Worm (Caenorhabditis elegans): ENCODE data around the gene Y19D10B.6.
"Not testable (repeated sequence)": the region's sequence is repeated elsewhere in the genome, so short reads cannot be mapped to it uniquely, and the experiment has no call there.

Y19D10B.6 gene

DNA sequence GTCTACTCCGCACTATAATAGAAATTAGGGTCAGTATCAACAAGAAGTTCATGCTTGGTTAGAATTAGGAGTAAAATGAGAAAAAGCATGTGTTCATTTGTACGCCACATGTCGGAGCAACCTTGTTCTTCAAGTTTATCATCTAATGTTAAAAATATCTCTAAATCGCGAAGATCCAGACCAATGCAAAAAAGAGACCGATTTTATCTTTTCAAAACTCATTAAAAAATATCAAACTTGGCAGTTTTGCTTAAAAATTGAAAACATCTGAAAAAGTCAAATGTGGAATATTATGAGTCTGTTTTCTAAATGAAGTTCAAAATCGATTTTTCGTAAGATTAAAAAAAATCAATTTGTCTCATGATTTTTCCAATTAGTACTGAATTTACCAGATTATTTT, at the start of gene Y19D10B.6:
Gene Y19D10B.6 (minus strand): TSS at position 101 of the 400 bp plus-strand sequence.
- not testable (repeated sequence) for TF ChIP-seq tbx-11 (GFP tag; IDR thresholded peaks at IDR 0.05); sea-1 (GFP tag; conservative IDR thresholded peaks at IDR 0.05); hnd-1 (tag; optimal IDR thresholded peaks at IDR 0.05)

DNA sequence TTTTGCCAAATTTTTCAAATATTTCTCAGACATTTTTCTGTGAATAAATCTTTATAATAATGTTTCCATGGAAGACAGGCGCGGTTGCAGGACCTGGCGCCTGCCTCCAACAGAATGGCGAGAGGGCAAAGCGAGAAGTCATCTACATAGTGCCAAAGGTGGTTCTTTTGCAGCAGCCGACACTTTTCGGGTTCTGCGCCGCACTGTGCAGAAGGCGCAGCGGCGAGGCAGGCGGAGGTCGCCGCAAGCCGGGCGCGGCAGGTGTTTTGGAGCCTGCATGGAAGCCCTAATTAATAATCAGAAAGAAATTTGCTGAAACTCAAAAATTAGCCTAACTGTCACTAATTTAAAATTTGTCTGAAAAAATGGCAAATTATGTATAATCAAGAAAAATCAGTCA, 22.7 kb upstream of the Y19D10B.6 start:
- TF ChIP-seq pes-1 (GFP tag; IDR thresholded peaks at IDR 0.05) (no peak), ets-7 (tag; optimal IDR thresholded peaks at IDR 0.05) (no peak), ceh-13 (GFP tag; optimal IDR thresholded peaks at IDR 0.05) (no peak), hmbx-1 (tag; optimal IDR thresholded peaks at IDR 0.05) (no peak), tbx-37 (GFP tag; conservative IDR thresholded peaks at IDR 0.05) (no peak), tra-4 (tag; optimal IDR thresholded peaks at IDR 0.05) (no peak), scrt-1 (GFP tag; IDR thresholded peaks at IDR 0.05) (no peak), tbx-11 (GFP tag; IDR thresholded peaks at IDR 0.05) (no peak), hmg-4 (GFP tag; optimal IDR thresholded peaks at IDR 0.05) (no peak), hnd-1 (tag; optimal IDR thresholded peaks at IDR 0.05) (no peak), ama-1 (optimal IDR thresholded peaks at IDR 0.05) (no peak), sea-1 (GFP tag; conservative IDR thresholded peaks at IDR 0.05) (no peak), flt-1 (GFP tag; IDR thresholded peaks at IDR 0.05) (no peak), ceh-36 (tag; optimal IDR thresholded peaks at IDR 0.05) (no peak), B0310.2 (tag; optimal IDR thresholded peaks at IDR 0.05) (no peak), aly-1 (tag; optimal IDR thresholded peaks at IDR 0.05) (no peak), F13C5.2 (tag; optimal IDR thresholded peaks at IDR 0.05) (no peak)

DNA sequence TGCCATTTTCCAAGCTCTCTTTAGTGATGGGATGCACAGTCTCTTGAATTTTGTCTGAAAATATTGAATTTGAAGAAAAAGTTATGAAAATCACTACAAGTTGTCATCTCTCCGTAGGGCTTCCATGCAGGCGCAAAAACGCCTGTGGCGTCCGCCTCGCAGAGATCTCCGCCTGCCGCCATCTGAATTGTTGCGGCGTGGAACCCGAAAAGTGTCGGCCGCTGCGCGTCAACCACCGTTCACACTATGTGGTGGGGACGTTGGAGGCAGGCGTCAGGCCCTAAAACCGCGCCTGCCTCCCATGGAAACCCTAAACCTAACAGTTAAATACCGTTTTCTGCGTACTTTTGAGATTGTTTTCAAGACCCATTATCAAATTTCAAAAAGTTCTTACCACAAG, 21.2 kb upstream of the Y19D10B.6 start:
- TF ChIP-seq ets-7 (tag; optimal IDR thresholded peaks at IDR 0.05) (no peak), scrt-1 (GFP tag; IDR thresholded peaks at IDR 0.05) (no peak), F13C5.2 (tag; optimal IDR thresholded peaks at IDR 0.05) (no peak), ceh-13 (GFP tag; optimal IDR thresholded peaks at IDR 0.05) (no peak), tbx-37 (GFP tag; conservative IDR thresholded peaks at IDR 0.05) (no peak), pes-1 (GFP tag; IDR thresholded peaks at IDR 0.05) (no peak), hmbx-1 (tag; optimal IDR thresholded peaks at IDR 0.05) (no peak), ama-1 (optimal IDR thresholded peaks at IDR 0.05) (no peak), ceh-36 (tag; optimal IDR thresholded peaks at IDR 0.05) (no peak), hnd-1 (tag; optimal IDR thresholded peaks at IDR 0.05) (no peak), sea-1 (GFP tag; conservative IDR thresholded peaks at IDR 0.05) (no peak), tra-4 (tag; optimal IDR thresholded peaks at IDR 0.05) (no peak), B0310.2 (tag; optimal IDR thresholded peaks at IDR 0.05) (no peak), hmg-4 (GFP tag; optimal IDR thresholded peaks at IDR 0.05) (no peak), flt-1 (GFP tag; IDR thresholded peaks at IDR 0.05) (no peak), tbx-11 (GFP tag; IDR thresholded peaks at IDR 0.05) (no peak)

DNA sequence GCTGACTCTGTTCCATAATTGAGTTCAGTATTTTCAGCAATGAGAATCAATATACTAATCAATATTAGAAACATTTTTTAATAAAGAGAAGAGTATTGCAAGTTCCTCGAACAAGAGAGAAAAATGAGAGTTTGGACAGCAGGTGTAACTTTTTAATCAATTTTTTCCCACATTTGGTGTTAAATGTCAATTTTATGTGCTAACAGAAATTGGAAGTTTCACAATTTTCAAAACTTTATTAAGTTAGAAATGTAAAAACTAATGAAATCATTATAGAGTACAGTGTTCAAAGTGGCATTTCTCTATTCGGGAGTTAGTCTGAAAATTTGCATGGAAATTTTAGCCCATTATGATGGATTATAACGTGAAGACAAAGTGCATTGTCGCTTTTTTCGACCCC, 20.4 kb upstream of the Y19D10B.6 start, which contains the start of gene irld-30:
Gene irld-30 (minus strand): TSS at position 101 of the 400 bp plus-strand sequence.
- TF ChIP-seq flt-1 (GFP tag; IDR thresholded peaks at IDR 0.05) (no peak), pes-1 (GFP tag; IDR thresholded peaks at IDR 0.05) (no peak), hnd-1 (tag; optimal IDR thresholded peaks at IDR 0.05) (no peak), F13C5.2 (tag; optimal IDR thresholded peaks at IDR 0.05) (no peak), ets-7 (tag; optimal IDR thresholded peaks at IDR 0.05) (no peak)

DNA sequence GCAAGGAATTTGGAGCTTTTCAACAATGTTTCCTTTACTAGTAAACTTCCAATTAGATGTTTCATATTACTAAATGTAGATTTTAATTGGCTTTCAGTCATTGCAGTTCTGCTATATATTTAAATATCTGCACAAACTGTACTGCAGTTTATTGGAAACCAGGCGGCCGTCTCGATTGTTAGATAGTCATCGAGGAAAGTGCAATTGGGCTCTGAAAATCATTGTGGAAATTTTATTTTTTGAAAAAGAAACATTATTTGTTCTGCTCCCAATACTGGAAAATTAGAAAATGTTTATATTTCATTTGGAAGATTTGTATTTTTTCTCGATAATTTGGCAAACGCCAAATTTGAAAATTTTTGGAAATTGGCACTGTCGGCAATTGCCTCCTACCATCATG, 17.6 kb upstream of the Y19D10B.6 start, which contains the start of gene irld-29:
Gene irld-29 (minus strand): TSS at position 101 of the 400 bp plus-strand sequence.
- no peak for TF ChIP-seq F13C5.2 (tag; optimal IDR thresholded peaks at IDR 0.05)
- no peak for TF ChIP-seq scrt-1 (GFP tag; IDR thresholded peaks at IDR 0.05)
- no peak for TF ChIP-seq sea-1 (GFP tag; conservative IDR thresholded peaks at IDR 0.05)
- TF ChIP-seq pes-1 (GFP tag; IDR thresholded peaks at IDR 0.05), result no peak
- TF ChIP-seq ets-7 (tag; optimal IDR thresholded peaks at IDR 0.05), result no peak
- no peak for TF ChIP-seq tra-4 (tag; optimal IDR thresholded peaks at IDR 0.05)
- no peak for TF ChIP-seq B0310.2 (tag; optimal IDR thresholded peaks at IDR 0.05)

DNA sequence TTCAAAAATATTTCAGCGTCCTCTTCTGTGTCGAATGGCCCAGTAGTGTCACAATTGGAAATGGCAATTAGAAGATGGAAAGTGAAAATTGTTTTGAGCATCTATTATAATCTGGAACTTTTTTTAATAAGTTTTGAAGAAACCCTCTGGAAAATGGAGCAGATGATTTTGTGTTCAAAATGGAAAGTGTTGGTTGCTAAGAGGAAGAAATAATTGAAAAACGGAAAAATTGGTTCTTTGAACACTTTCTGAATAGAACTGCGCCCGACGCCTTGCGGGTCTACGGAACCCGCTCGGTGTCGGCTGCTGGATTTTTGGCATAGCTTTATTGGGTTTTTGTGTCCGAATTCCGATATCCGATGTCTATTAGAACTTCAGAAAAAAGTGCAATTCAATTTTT, 15.2 kb upstream of the Y19D10B.6 start, which contains the start of gene irld-28:
Gene irld-28 (minus strand): TSS at position 101 of the 400 bp plus-strand sequence.
- TF ChIP-seq ama-1 (optimal IDR thresholded peaks at IDR 0.05) (no peak), flt-1 (GFP tag; IDR thresholded peaks at IDR 0.05) (no peak), ets-7 (tag; optimal IDR thresholded peaks at IDR 0.05) (no peak), hmg-4 (GFP tag; optimal IDR thresholded peaks at IDR 0.05) (no peak), tra-4 (tag; optimal IDR thresholded peaks at IDR 0.05) (no peak), pes-1 (GFP tag; IDR thresholded peaks at IDR 0.05) (no peak), scrt-1 (GFP tag; IDR thresholded peaks at IDR 0.05) (no peak)

DNA sequence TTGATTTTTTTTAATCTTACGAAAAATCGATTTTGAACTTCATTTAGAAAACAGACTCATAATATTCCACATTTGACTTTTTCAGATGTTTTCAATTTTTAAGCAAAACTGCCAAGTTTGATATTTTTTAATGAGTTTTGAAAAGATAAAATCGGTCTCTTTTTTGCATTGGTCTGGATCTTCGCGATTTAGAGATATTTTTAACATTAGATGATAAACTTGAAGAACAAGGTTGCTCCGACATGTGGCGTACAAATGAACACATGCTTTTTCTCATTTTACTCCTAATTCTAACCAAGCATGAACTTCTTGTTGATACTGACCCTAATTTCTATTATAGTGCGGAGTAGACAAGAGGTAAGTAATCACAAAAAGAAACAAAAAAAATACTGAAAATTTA, 10.7 kb upstream of the Y19D10B.6 start, which contains the start of gene irld-32:
Gene irld-32 (plus strand): TSS at position 301 of the 400 bp plus-strand sequence.
- TF ChIP-seq sea-1 (GFP tag; conservative IDR thresholded peaks at IDR 0.05); ceh-13 (GFP tag; optimal IDR thresholded peaks at IDR 0.05); tra-4 (tag; optimal IDR thresholded peaks at IDR 0.05): not testable (repeated sequence)

DNA sequence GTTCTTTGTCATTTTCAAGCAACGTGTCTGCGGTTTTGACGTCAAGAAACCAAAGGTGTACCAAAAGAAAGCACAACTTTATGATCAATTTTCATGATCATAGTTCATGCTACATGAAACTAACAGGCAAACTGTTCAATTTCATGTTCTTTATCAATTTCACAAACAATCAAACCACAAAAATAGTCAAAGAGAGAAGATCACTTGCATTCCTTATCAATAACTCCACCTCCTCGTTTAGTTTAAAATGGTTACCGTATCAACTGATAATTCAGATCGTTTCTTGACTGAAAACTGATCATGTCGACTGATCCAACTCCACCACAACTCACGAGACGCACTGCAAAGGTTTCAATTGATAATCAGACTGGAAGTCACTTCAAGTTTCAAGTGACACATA, 9.2 kb upstream of the Y19D10B.6 start, which contains the start of gene pud-1.1:
Gene pud-1.1 (plus strand): TSS at position 301 of the 400 bp plus-strand sequence.
- not testable (repeated sequence) for TF ChIP-seq flt-1, scrt-1, tbx-11 (GFP tag; IDR thresholded peaks at IDR 0.05)

DNA sequence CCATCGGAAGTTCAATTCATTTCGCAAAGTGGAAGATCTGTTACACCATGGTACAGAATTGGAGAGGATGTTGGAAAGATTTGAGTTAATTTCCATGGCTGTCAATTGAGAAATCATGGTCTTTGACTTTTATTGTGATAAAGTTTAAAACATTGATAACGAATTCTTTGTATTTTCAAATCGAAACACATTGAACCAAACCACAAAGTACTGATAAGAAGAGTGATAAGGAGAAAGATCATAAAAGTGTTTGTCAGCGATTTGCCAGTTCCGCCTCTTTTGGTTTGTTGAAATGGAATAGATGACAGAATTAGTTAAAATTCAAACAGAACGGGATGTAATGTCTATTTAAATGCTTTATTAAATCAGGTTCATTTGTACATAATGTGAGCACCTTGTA, 6.2 kb upstream of the Y19D10B.6 start:
- no peak for TF ChIP-seq ama-1 (optimal IDR thresholded peaks at IDR 0.05)
- TF ChIP-seq aly-1 (tag; optimal IDR thresholded peaks at IDR 0.05), result no peak
- no peak for TF ChIP-seq sea-1 (GFP tag; conservative IDR thresholded peaks at IDR 0.05)
- TF ChIP-seq flt-1 (GFP tag; IDR thresholded peaks at IDR 0.05), result no peak
- no peak for TF ChIP-seq hmbx-1 (tag; optimal IDR thresholded peaks at IDR 0.05)
- TF ChIP-seq F13C5.2 (tag; optimal IDR thresholded peaks at IDR 0.05), result no peak
- no peak for TF ChIP-seq B0310.2 (tag; optimal IDR thresholded peaks at IDR 0.05)
- TF ChIP-seq tbx-37 (GFP tag; conservative IDR thresholded peaks at IDR 0.05), result no peak
- no peak for TF ChIP-seq pes-1 (GFP tag; IDR thresholded peaks at IDR 0.05)
- TF ChIP-seq tbx-11 (GFP tag; IDR thresholded peaks at IDR 0.05), result no peak
- no peak for TF ChIP-seq scrt-1 (GFP tag; IDR thresholded peaks at IDR 0.05)
- no peak for TF ChIP-seq ceh-13 (GFP tag; optimal IDR thresholded peaks at IDR 0.05)
- no peak for TF ChIP-seq tra-4 (tag; optimal IDR thresholded peaks at IDR 0.05)
- TF ChIP-seq ets-7 (tag; optimal IDR thresholded peaks at IDR 0.05), result no peak
- no peak for TF ChIP-seq ceh-36 (tag; optimal IDR thresholded peaks at IDR 0.05)
- no peak for TF ChIP-seq hnd-1 (tag; optimal IDR thresholded peaks at IDR 0.05)
- TF ChIP-seq hmg-4 (GFP tag; optimal IDR thresholded peaks at IDR 0.05), result no peak
